Worm (Caenorhabditis elegans) whole organism, L4 larva: ENCODE measurements around the gene Y49E10.27.
"Not testable (repeated sequence)": the region's sequence is repeated elsewhere in the genome, so short reads cannot be mapped to it uniquely, and the experiment has no call there.

ENCODE experiments used
- Y75B8A.6 ChIP-seq: fragments of 200-800 bp; sonication (Bioruptor generic); IDR thresholded peaks from 2 replicates; pipeline ENCODE4 v1.3.6; 2022; ENCODE audit warnings: missing genetic modification reagents, missing genetic modification characterization, missing compliant biosample characterization
- ZK546.5 ChIP-seq, 2 experiments: sonication (generic microtip); optimal IDR thresholded peaks; 2 replicates each; lab custom pipeline; 2017; ENCODE audit warnings: missing biosample characterization in 2 of 2, missing genetic modification characterization in 2 of 2
- aly-2 ChIP-seq: sonication (generic microtip); optimal IDR thresholded peaks from 2 replicates; lab custom pipeline; 2018; ENCODE audit warnings: missing biosample characterization, missing genetic modification characterization
- ceh-44 ChIP-seq: fragments of 200-800 bp; sonication (Bioruptor generic); IDR thresholded peaks from 2 replicates; pipeline ENCODE4 v1.3.6; 2022; ENCODE audit warnings: missing genetic modification reagents, missing genetic modification characterization, missing compliant biosample characterization
- egl-27 ChIP-seq: sonication (generic microtip); optimal IDR thresholded peaks from 3 replicates; lab custom pipeline; 2017; ENCODE audit warnings: missing biosample characterization, missing genetic modification reagents, missing genetic modification characterization
- hlh-30 ChIP-seq: sonication (generic microtip); optimal IDR thresholded peaks from 2 replicates; lab custom pipeline; 2017; ENCODE audit warnings: antibody characterized with exemption, mild to moderate bottlenecking, missing genetic modification characterization, missing compliant biosample characterization; ENCODE audit not compliant: insufficient read depth
- nhr-28 ChIP-seq: fragments of 150-350 bp; optimal IDR thresholded peaks from 2 replicates; lab custom pipeline; 2014; ENCODE audit warnings: missing biosample characterization, missing genetic modification characterization
- snpc-4 ChIP-seq: fragments of 150-350 bp; optimal IDR thresholded peaks from 2 replicates; lab custom pipeline; 2014; ENCODE audit warnings: missing biosample characterization, missing genetic modification characterization
- zfp-2 ChIP-seq: sonication (generic microtip); optimal IDR thresholded peaks from 2 replicates; lab custom pipeline; 2016; ENCODE audit warnings: mild to moderate bottlenecking, missing genetic modification characterization, missing compliant biosample characterization
- zip-2 ChIP-seq: fragments of 150-350 bp; optimal IDR thresholded peaks from 2 replicates; lab custom pipeline; 2014; ENCODE audit warnings: missing biosample characterization, missing genetic modification characterization
- ztf-11 ChIP-seq: fragments of 150-350 bp; optimal IDR thresholded peaks from 2 replicates; lab custom pipeline; 2014; ENCODE audit warnings: missing biosample characterization, missing genetic modification characterization

DNA sequence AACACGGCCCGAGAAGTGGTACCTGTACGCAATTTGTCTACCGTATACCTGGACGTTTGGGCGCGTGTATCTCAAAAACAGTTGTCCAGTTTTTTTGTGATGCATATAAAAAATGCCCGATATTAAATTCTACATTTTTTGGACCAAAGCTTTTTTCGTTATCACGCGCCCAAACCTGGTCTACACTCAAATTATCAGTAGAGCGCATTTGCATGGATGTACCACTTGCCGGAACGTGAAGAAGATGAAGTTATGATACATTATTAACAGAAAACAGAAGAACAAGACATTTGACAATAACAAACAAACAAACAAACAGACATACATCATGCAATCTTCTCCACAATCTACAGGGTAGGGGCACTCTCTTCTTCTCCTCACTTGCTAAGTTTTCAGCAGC lies 13.4 kb downstream of the Y49E10.27 start:
- TF ChIP-seq ztf-11 (tag; lab: Kevin White, UChicago); zfp-2 (tag; lab: Kevin White, UChicago); zip-2 (tag; lab: Kevin White, UChicago); egl-27 (tag; lab: Kevin White, UChicago); nhr-28 (tag; lab: Kevin White, UChicago); ZK546.5 (tag; optimal IDR thresholded peaks at IDR 0.05; lab: Kevin White, UChicago); ceh-44 (GFP tag; lab: Robert Waterston, UW); snpc-4; Y75B8A.6 (GFP tag; lab: Robert Waterston, UW); aly-2: not testable (repeated sequence)
- TF ChIP-seq hlh-30 (tag; lab: Kevin White, UChicago) = peak; percentile 23
